Worm (Caenorhabditis elegans) whole organism, L1 larva: Measurements from ENCODE around the gene C24B5.4.

Experiments
- C16A3.4 ChIP-seq: fragments of 150-350 bp; optimal IDR thresholded peaks from 2 replicates; lab custom pipeline; 2014; ENCODE audit warnings: missing biosample characterization, missing genetic modification characterization
- Y116A8C.19 ChIP-seq: sonication (generic microtip); optimal IDR thresholded peaks from 2 replicates; lab custom pipeline; 2016; ENCODE audit warnings: missing compliant biosample characterization, missing genetic modification characterization, borderline replicate concordance
- alr-1 ChIP-seq: fragments of 200-800 bp; sonication (Bioruptor generic); optimal IDR thresholded peaks from 2 replicates; lab custom pipeline; 2018; ENCODE audit warnings: borderline replicate concordance, mild to moderate bottlenecking, missing genetic modification characterization, missing compliant biosample characterization
- aly-2 ChIP-seq: fragments of 150-350 bp; optimal IDR thresholded peaks from 2 replicates; lab custom pipeline; 2014; ENCODE audit warnings: missing biosample characterization, missing genetic modification characterization
- ceh-82 ChIP-seq, 3 experiments: fragments of 150-350 bp in 1 of 3; sonication (generic microtip) in 2 of 3; optimal IDR thresholded peaks; 2 replicates each; lab custom pipeline; 2014 to 2017; ENCODE audit warnings: missing biosample characterization in 3 of 3, missing genetic modification characterization in 3 of 3
- ces-1 ChIP-seq: fragments of 150-350 bp; optimal IDR thresholded peaks from 2 replicates; lab custom pipeline; 2014; ENCODE audit warnings: missing biosample characterization, missing genetic modification reagents, missing genetic modification characterization
- dpl-1 ChIP-seq, 3 experiments: fragments of 150-350 bp in 2 of 3; sonication (generic microtip) in 1 of 3; optimal IDR thresholded peaks; 2 replicates each; lab custom pipeline; 2014 to 2017; ENCODE audit warnings: missing biosample characterization in 3 of 3, missing genetic modification characterization in 3 of 3, missing genetic modification reagents in 3 of 3
- dsc-1 ChIP-seq: sonication (generic microtip); optimal IDR thresholded peaks from 2 replicates; lab custom pipeline; 2016; ENCODE audit warnings: mild to moderate bottlenecking, missing genetic modification characterization, missing compliant biosample characterization
- elt-2 ChIP-seq: sonication (generic microtip); optimal IDR thresholded peaks from 2 replicates; lab custom pipeline; 2016; ENCODE audit warnings: missing genetic modification characterization, mild to moderate bottlenecking, inconsistent platforms, missing compliant biosample characterization, missing genetic modification reagents
- fkh-10 ChIP-seq: sonication (generic microtip); optimal IDR thresholded peaks from 2 replicates; lab custom pipeline; 2017; ENCODE audit warnings: missing biosample characterization, missing genetic modification reagents, missing genetic modification characterization
- fkh-4 ChIP-seq: sonication (generic microtip); optimal IDR thresholded peaks from 2 replicates; lab custom pipeline; 2016; ENCODE audit warnings: missing compliant biosample characterization, missing genetic modification characterization, borderline replicate concordance
- fkh-8 ChIP-seq: sonication (generic microtip); optimal IDR thresholded peaks from 2 replicates; lab custom pipeline; 2016; ENCODE audit warnings: mild to moderate bottlenecking, missing genetic modification characterization, missing compliant biosample characterization
- fos-1 ChIP-seq: fragments of 150-350 bp; optimal IDR thresholded peaks from 2 replicates; lab custom pipeline; 2014; ENCODE audit warnings: missing biosample characterization, missing genetic modification characterization
- irx-1 ChIP-seq: sonication (generic microtip); optimal IDR thresholded peaks from 2 replicates; lab custom pipeline; 2016; ENCODE audit warnings: missing genetic modification characterization, missing compliant biosample characterization
- jun-1 ChIP-seq: fragments of 150-350 bp; optimal IDR thresholded peaks from 2 replicates; lab custom pipeline; 2014; ENCODE audit warnings: missing biosample characterization, missing genetic modification reagents, missing genetic modification characterization
- lin-13 ChIP-seq: fragments of 150-350 bp; optimal IDR thresholded peaks from 2 replicates; lab custom pipeline; 2014; ENCODE audit warnings: missing biosample characterization, missing genetic modification reagents, missing genetic modification characterization
- lin-14 ChIP-seq: fragments of 200-800 bp; sonication (Bioruptor generic); optimal IDR thresholded peaks from 2 replicates; lab custom pipeline; 2018; ENCODE audit warnings: mild to moderate bottlenecking, missing genetic modification characterization, moderate library complexity, missing compliant biosample characterization
- lin-35 ChIP-seq, 2 experiments: fragments of 150-350 bp; optimal IDR thresholded peaks; 2 replicates each; lab custom pipeline; 2014; ENCODE audit warnings: missing biosample characterization in 2 of 2, missing genetic modification characterization in 2 of 2, missing genetic modification reagents in 2 of 2
- lin-39 ChIP-seq: fragments of 150-350 bp; optimal IDR thresholded peaks from 2 replicates; lab custom pipeline; 2014; ENCODE audit warnings: missing biosample characterization, missing genetic modification reagents, missing genetic modification characterization
- lir-3 ChIP-seq: sonication (generic microtip); optimal IDR thresholded peaks from 2 replicates; lab custom pipeline; 2016; ENCODE audit warnings: mild to moderate bottlenecking, missing genetic modification characterization, moderate library complexity, missing compliant biosample characterization; ENCODE audit not compliant: poor library complexity
- lsy-2 ChIP-seq, 2 experiments: fragments of 150-350 bp; optimal IDR thresholded peaks; 2 replicates each; lab custom pipeline; 2014; ENCODE audit warnings: missing biosample characterization in 2 of 2, missing genetic modification characterization in 2 of 2
- mab-9 ChIP-seq: fragments of 200-800 bp; sonication (Bioruptor generic); IDR thresholded peaks from 2 replicates; pipeline ENCODE4 v1.3.6; 2022; ENCODE audit warnings: missing genetic modification reagents, missing genetic modification characterization, missing compliant biosample characterization
- mdl-1 ChIP-seq, 2 experiments: fragments of 150-350 bp; optimal IDR thresholded peaks; 2 replicates each; lab custom pipeline; 2014 to 2017; ENCODE audit warnings: missing biosample characterization in 2 of 2, missing genetic modification characterization in 2 of 2, inconsistent platforms in 1 of 2
- mef-2 ChIP-seq: fragments of 150-350 bp; optimal IDR thresholded peaks from 2 replicates; lab custom pipeline; 2014; ENCODE audit warnings: missing biosample characterization, missing genetic modification characterization
- mep-1 ChIP-seq: fragments of 150-350 bp; optimal IDR thresholded peaks from 2 replicates; lab custom pipeline; 2014; ENCODE audit warnings: missing biosample characterization, missing genetic modification characterization
- nhr-12 ChIP-seq: sonication (generic microtip); optimal IDR thresholded peaks from 2 replicates; lab custom pipeline; 2017; ENCODE audit warnings: missing biosample characterization, missing genetic modification characterization
- nhr-28 ChIP-seq: fragments of 150-350 bp; optimal IDR thresholded peaks from 2 replicates; lab custom pipeline; 2014; ENCODE audit warnings: missing biosample characterization, missing genetic modification characterization
- nhr-47 ChIP-seq: sonication (generic microtip); optimal IDR thresholded peaks from 2 replicates; lab custom pipeline; 2016; ENCODE audit warnings: mild to moderate bottlenecking, missing genetic modification characterization, moderate library complexity, missing compliant biosample characterization
- nhr-71 ChIP-seq: sonication (generic microtip); optimal IDR thresholded peaks from 2 replicates; lab custom pipeline; 2016; ENCODE audit warnings: mild to moderate bottlenecking, missing genetic modification characterization, moderate library complexity, missing compliant biosample characterization
- nhr-76 ChIP-seq: sonication (generic microtip); optimal IDR thresholded peaks from 2 replicates; lab custom pipeline; 2017; ENCODE audit warnings: missing biosample characterization, missing genetic modification characterization
- nhr-84 ChIP-seq: sonication (generic microtip); optimal IDR thresholded peaks from 2 replicates; lab custom pipeline; 2017; ENCODE audit warnings: missing biosample characterization, missing genetic modification characterization
- nhr-85 ChIP-seq: sonication (generic microtip); peaks from one replicate; lab custom pipeline; 2016; ENCODE audit warnings: missing genetic modification characterization, inconsistent platforms, missing compliant biosample characterization
- pag-3 ChIP-seq: sonication (generic microtip); optimal IDR thresholded peaks from 2 replicates; lab custom pipeline; 2017; ENCODE audit warnings: missing genetic modification characterization, mild to moderate bottlenecking, missing compliant biosample characterization, antibody characterized with exemption, borderline replicate concordance; ENCODE audit not compliant: insufficient read depth
- pqm-1 ChIP-seq: sonication (generic microtip); optimal IDR thresholded peaks from 3 replicates; lab custom pipeline; 2017; ENCODE audit warnings: missing biosample characterization, missing genetic modification characterization
- skn-1 ChIP-seq: fragments of 150-350 bp; optimal IDR thresholded peaks from 2 replicates; lab custom pipeline; 2014; ENCODE audit warnings: missing biosample characterization, missing genetic modification characterization
- snpc-4 ChIP-seq: fragments of 150-350 bp; optimal IDR thresholded peaks from 2 replicates; lab custom pipeline; 2014; ENCODE audit warnings: missing biosample characterization, missing genetic modification characterization
- snu-23 ChIP-seq: sonication (generic microtip); optimal IDR thresholded peaks from 2 replicates; lab custom pipeline; 2016; ENCODE audit warnings: missing genetic modification characterization, missing compliant biosample characterization
- swsn-7 ChIP-seq: sonication (generic microtip); optimal IDR thresholded peaks from 2 replicates; lab custom pipeline; 2016; ENCODE audit warnings: missing genetic modification characterization, missing compliant biosample characterization
- unc-30 ChIP-seq: sonication (generic microtip); optimal IDR thresholded peaks from 2 replicates; lab custom pipeline; 2017; ENCODE audit warnings: missing biosample characterization, missing genetic modification characterization
- unc-62 ChIP-seq: fragments of 150-350 bp; optimal IDR thresholded peaks from 2 replicates; lab custom pipeline; 2014; ENCODE audit warnings: missing biosample characterization, missing genetic modification reagents, missing genetic modification characterization
- unc-86 ChIP-seq: sonication (generic microtip); optimal IDR thresholded peaks from 2 replicates; lab custom pipeline; 2016; ENCODE audit warnings: missing genetic modification characterization, missing compliant biosample characterization
- vab-15 ChIP-seq: sonication (generic microtip); optimal IDR thresholded peaks from 2 replicates; lab custom pipeline; 2017; ENCODE audit warnings: missing genotype, mild to moderate bottlenecking, missing genetic modification characterization, missing compliant biosample characterization
- xbp-1 ChIP-seq: sonication (generic microtip); optimal IDR thresholded peaks from 2 replicates; lab custom pipeline; 2016; ENCODE audit warnings: missing genetic modification characterization, missing compliant biosample characterization
- zag-1 ChIP-seq: fragments of 150-350 bp; optimal IDR thresholded peaks from 2 replicates; lab custom pipeline; 2014; ENCODE audit warnings: missing biosample characterization, missing genetic modification characterization
- ztf-11 ChIP-seq, 2 experiments: sonication (generic microtip); optimal IDR thresholded peaks; 2 replicates each; lab custom pipeline; 2016 to 2017; ENCODE audit warnings: missing genetic modification characterization in 2 of 2, missing biosample characterization in 1 of 2, missing compliant biosample characterization in 1 of 2
- ztf-4 ChIP-seq: fragments of 150-350 bp; optimal IDR thresholded peaks from 2 replicates; lab custom pipeline; 2014; ENCODE audit warnings: missing biosample characterization, missing genetic modification characterization

The C24B5.4 gene

ce11 chrV:9218655-9219389 is 21.7 kb upstream of the C24B5.4 start:
- no peak for TF ChIP-seq fos-1 (tag; lab: Kevin White, UChicago)
- no peak for TF ChIP-seq jun-1 (tag; lab: Kevin White, UChicago)
- peak in 1 of 3 experiments; percentile 42 for TF ChIP-seq ceh-82 (tag; optimal IDR thresholded peaks at IDR 0.05; lab: Kevin White, UChicago)
- TF ChIP-seq mef-2 (tag; lab: Kevin White, UChicago): no peak
- peak in 1 of 2 experiments; percentile 6 for TF ChIP-seq lsy-2 (tag; optimal IDR thresholded peaks at IDR 0.05; lab: Kevin White, UChicago)
- no peak for TF ChIP-seq nhr-85 (tag; lab: Kevin White, UChicago)
- no peak for TF ChIP-seq zag-1 (tag; lab: Kevin White, UChicago)
- no peak for TF ChIP-seq mdl-1 (tag; optimal IDR thresholded peaks at IDR 0.05; lab: Kevin White, UChicago)
- TF ChIP-seq unc-86: peak; percentile 23
- TF ChIP-seq Y116A8C.19 (tag; lab: Kevin White, UChicago): no peak
- TF ChIP-seq nhr-84 (tag; lab: Kevin White, UChicago): no peak
- TF ChIP-seq skn-1 (tag; lab: Kevin White, UChicago): peak; percentile 22
- TF ChIP-seq lin-35 (GFP tag; optimal IDR thresholded peaks at IDR 0.05; lab: Kevin White, UChicago): peak in 1 of 2 experiments; percentile 17
- no peak for TF ChIP-seq unc-30
- TF ChIP-seq dsc-1 (tag; lab: Kevin White, UChicago): no peak
- TF ChIP-seq lin-14 (GFP tag; lab: Kevin White, UChicago): peak; percentile 86
- TF ChIP-seq snu-23: peak; percentile 8
- TF ChIP-seq swsn-7 (tag; lab: Kevin White, UChicago): peak; percentile 8
- TF ChIP-seq lin-39: no peak
- peak; percentile 2 for TF ChIP-seq elt-2
- TF ChIP-seq mep-1 (tag; lab: Kevin White, UChicago): no peak
- no peak for TF ChIP-seq C16A3.4 (tag; lab: Kevin White, UChicago)
- peak; percentile 14 for TF ChIP-seq nhr-47 (tag; lab: Kevin White, UChicago)
- peak; percentile 23 for TF ChIP-seq fkh-8 (tag; lab: Kevin White, UChicago)
- TF ChIP-seq pqm-1 (tag; lab: Kevin White, UChicago): no peak
- no peak for TF ChIP-seq ztf-4 (tag; lab: Kevin White, UChicago)
- no peak for TF ChIP-seq alr-1 (tag; lab: Kevin White, UChicago)
- TF ChIP-seq fkh-10: peak; percentile 35
- TF ChIP-seq unc-62 (GFP tag; lab: Kevin White, UChicago): no peak
- TF ChIP-seq mab-9 (GFP tag; lab: Robert Waterston, UW): peak; percentile 45; the same call in 1 of the 2 replicates
- TF ChIP-seq snpc-4: no peak
- TF ChIP-seq nhr-71: peak; percentile 29
- TF ChIP-seq nhr-28 (tag; lab: Kevin White, UChicago): no peak
- no peak for TF ChIP-seq xbp-1 (tag; lab: Kevin White, UChicago)
- TF ChIP-seq lin-13 (GFP tag; lab: Kevin White, UChicago): no peak
- no peak for TF ChIP-seq ces-1 (GFP tag; lab: Kevin White, UChicago)
- peak in 1 of 3 experiments; percentile 27 for TF ChIP-seq dpl-1 (GFP tag; optimal IDR thresholded peaks at IDR 0.05; lab: Kevin White, UChicago)
- TF ChIP-seq lir-3: no peak
- no peak for TF ChIP-seq vab-15 (tag; lab: Kevin White, UChicago)
- no peak for TF ChIP-seq aly-2
- TF ChIP-seq, all 84 proteins: peak for 15

ce11 chrV:9218214-9218613 is 21.1 kb upstream of the C24B5.4 start:
- TF ChIP-seq lsy-2 (tag; optimal IDR thresholded peaks at IDR 0.05; lab: Kevin White, UChicago) (no peak), aly-2 (no peak), vab-15 (tag; lab: Kevin White, UChicago) (no peak), lin-14 (GFP tag; lab: Kevin White, UChicago) (peak; percentile 21), mdl-1 (tag; optimal IDR thresholded peaks at IDR 0.05; lab: Kevin White, UChicago) (no peak), ceh-82 (tag; optimal IDR thresholded peaks at IDR 0.05; lab: Kevin White, UChicago) (peak in 1 of 3 experiments; percentile 1), fkh-4 (tag; lab: Kevin White, UChicago) (no peak), skn-1 (tag; lab: Kevin White, UChicago) (no peak), pag-3 (no peak), ztf-11 (tag; optimal IDR thresholded peaks at IDR 0.05; lab: Kevin White, UChicago) (no peak), nhr-76 (tag; lab: Kevin White, UChicago) (no peak), nhr-85 (tag; lab: Kevin White, UChicago) (peak; percentile 38), nhr-12 (tag; lab: Kevin White, UChicago) (no peak), irx-1 (tag; lab: Kevin White, UChicago) (no peak)
- TF ChIP-seq, all 84 proteins: peak for 3
